Worm (Caenorhabditis elegans): ENCODE results near the gene math-40.

DNA sequence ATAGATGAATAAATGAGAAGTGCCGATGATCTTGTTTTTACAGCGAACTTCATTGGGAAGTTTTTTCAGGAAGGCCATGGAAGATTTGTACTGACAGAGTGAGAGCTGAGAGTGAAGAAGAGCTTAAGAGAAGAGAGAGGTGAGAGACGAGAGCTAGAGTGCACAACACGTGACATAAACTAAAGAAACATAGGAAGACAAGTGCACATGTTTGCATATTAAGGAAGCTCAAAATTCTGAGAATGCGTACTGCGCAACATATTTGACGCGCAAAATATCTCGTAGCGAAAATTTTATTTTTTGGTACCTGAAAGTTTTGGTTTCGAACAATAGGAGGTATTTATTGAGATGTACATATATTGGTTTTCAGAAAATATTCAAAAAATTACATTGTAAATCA, 22.2 kb upstream of the math-40 start, which contains the start of gene C08F1.8:
- no peak for TF ChIP-seq nhr-43 (tag; optimal IDR thresholded peaks at IDR 0.05; ENCODE audit: poor library complexity, severe bottlenecking)
- no peak for TF ChIP-seq elt-1 (tag; optimal IDR thresholded peaks at IDR 0.05)
- no peak for TF ChIP-seq ZK546.5 (tag; optimal IDR thresholded peaks at IDR 0.05)
- no peak for TF ChIP-seq nhr-237 (tag; optimal IDR thresholded peaks at IDR 0.05)
- no peak for TF ChIP-seq elt-3 (tag; optimal IDR thresholded peaks at IDR 0.05)
- TF ChIP-seq nhr-76 (tag; optimal IDR thresholded peaks at IDR 0.05): no peak
- no peak for TF ChIP-seq nhr-25 (tag; optimal IDR thresholded peaks at IDR 0.05)
- TF ChIP-seq skn-1 (tag; optimal IDR thresholded peaks at IDR 0.05): no peak
